Worm (Caenorhabditis elegans): ENCODE measurements around the gene Y105C5B.1418.

DNA sequence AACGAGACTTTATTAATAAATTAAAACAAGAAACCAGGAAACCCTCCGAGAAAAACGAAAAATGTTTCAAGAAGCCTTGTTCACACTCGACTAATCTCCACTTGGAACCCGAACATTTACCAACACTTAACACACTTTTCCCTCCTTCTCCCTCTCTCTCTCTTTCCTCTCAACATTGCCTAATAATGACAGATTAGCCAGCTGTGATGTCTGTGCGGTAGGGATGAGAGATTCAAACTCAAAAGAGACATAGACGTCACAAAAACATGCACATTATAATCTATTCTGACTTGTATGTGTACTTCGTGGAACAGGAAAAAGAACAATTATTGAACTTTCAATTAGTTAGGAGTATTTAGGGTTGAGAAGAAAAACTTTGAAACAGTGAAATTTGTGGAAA is 19.8 kb downstream of the Y105C5B.1418 start:
- no peak for TF ChIP-seq nhr-28 (tag; optimal IDR thresholded peaks at IDR 0.05)
- no peak for TF ChIP-seq ZK337.2 (GFP tag; IDR thresholded peaks at IDR 0.05)
- no peak for TF ChIP-seq gei-8 (GFP tag; optimal IDR thresholded peaks at IDR 0.05)
- TF ChIP-seq fkh-10 (GFP tag; optimal IDR thresholded peaks at IDR 0.05) = no peak
- TF ChIP-seq fos-1 (tag; optimal IDR thresholded peaks at IDR 0.05) = no peak
- TF ChIP-seq mxl-2 (GFP tag; conservative IDR thresholded peaks at IDR 0.05) = no peak
- TF ChIP-seq nhr-76 (tag; optimal IDR thresholded peaks at IDR 0.05) = no peak
- no peak for TF ChIP-seq ZK546.5 (tag; optimal IDR thresholded peaks at IDR 0.05)
- TF ChIP-seq nhr-11 (tag; optimal IDR thresholded peaks at IDR 0.05) = no peak
- TF ChIP-seq attf-4 (tag; optimal IDR thresholded peaks at IDR 0.05) = no peak
- no peak for TF ChIP-seq nhr-25 (tag; optimal IDR thresholded peaks at IDR 0.05; ENCODE audit: borderline replicate concordance, insufficient read depth)
- no peak for TF ChIP-seq lin-39 (tag; optimal IDR thresholded peaks at IDR 0.05)
- no peak for TF ChIP-seq dmd-9 (GFP tag; IDR thresholded peaks at IDR 0.05)
- TF ChIP-seq ama-1 (optimal IDR thresholded peaks at IDR 0.05) = no peak
